Worm (Caenorhabditis elegans) whole organism, L4 larva: ENCODE results near the gene afmd-1.

ENCODE experiments used
- R02D3.7 ChIP-seq: fragments of 150-350 bp; sonication (generic microtip); optimal IDR thresholded peaks from 3 replicates; lab custom pipeline; 2014; ENCODE audit warnings: missing biosample characterization, missing genetic modification characterization
- Y48G9A.11 ChIP-seq: fragments of 200-800 bp; sonication (Bioruptor generic); IDR thresholded peaks from 2 replicates; pipeline ENCODE4 v1.3.6; 2022; ENCODE audit warnings: missing genetic modification reagents, missing genetic modification characterization, missing compliant biosample characterization
- dpl-1 ChIP-seq: fragments of 150-350 bp; optimal IDR thresholded peaks from 2 replicates; lab custom pipeline; 2014; ENCODE audit warnings: missing biosample characterization, missing genetic modification reagents, missing genetic modification characterization
- lir-3 ChIP-seq: sonication (generic microtip); optimal IDR thresholded peaks from 2 replicates; lab custom pipeline; 2016; ENCODE audit warnings: mild to moderate bottlenecking, missing genetic modification characterization, missing compliant biosample characterization
- nhr-10 ChIP-seq: fragments of 150-350 bp; optimal IDR thresholded peaks from 2 replicates; lab custom pipeline; 2014; ENCODE audit warnings: missing biosample characterization, missing genetic modification characterization
- nhr-76 ChIP-seq: fragments of 150-350 bp; optimal IDR thresholded peaks from 2 replicates; lab custom pipeline; 2014; ENCODE audit warnings: missing biosample characterization, missing genetic modification characterization
- saeg-2 ChIP-seq: fragments of 200-800 bp; sonication (Bioruptor generic); IDR thresholded peaks from 2 replicates; pipeline ENCODE4 v1.3.6; 2022; ENCODE audit warnings: missing genetic modification reagents, missing genetic modification characterization, missing compliant biosample characterization
- zag-1 ChIP-seq: fragments of 150-350 bp; optimal IDR thresholded peaks from 2 replicates; lab custom pipeline; 2014; ENCODE audit warnings: missing biosample characterization, missing genetic modification characterization

ce11 chrIV:7245592-7245991, 1.6 kb downstream of the afmd-1 start:
- TF ChIP-seq dpl-1 (GFP tag; lab: Kevin White, UChicago) (no peak), lir-3 (tag; lab: Kevin White, UChicago) (no peak), nhr-76 (no peak), saeg-2 (GFP tag; lab: Robert Waterston, UW) (no peak), nhr-10 (tag; lab: Kevin White, UChicago) (no peak), R02D3.7 (tag; lab: Kevin White, UChicago) (no peak), Y48G9A.11 (GFP tag; lab: Robert Waterston, UW) (no peak), zag-1 (tag; lab: Kevin White, UChicago) (no peak)
